Worm (Caenorhabditis elegans) whole organism, midembryonic: ENCODE data around the gene Y46G5A.22.

Experiments used
- T22C8.4 ChIP-seq: fragments of 200-800 bp; sonication (Bioruptor generic); IDR thresholded peaks from 2 replicates; pipeline ENCODE4 v1.3.6; 2022; ENCODE audit warnings: missing genetic modification characterization, missing compliant biosample characterization
- cog-1 ChIP-seq: sonication (generic microtip); optimal IDR thresholded peaks from 2 replicates; lab custom pipeline; 2016; ENCODE audit warnings: missing genetic modification characterization, missing compliant biosample characterization
- flt-1 ChIP-seq: fragments of 200-800 bp; sonication (Bioruptor generic); IDR thresholded peaks from 2 replicates; pipeline ENCODE4 v1.3.6; 2022; ENCODE audit warnings: missing genetic modification characterization, missing compliant biosample characterization
- klf-2 ChIP-seq: fragments of 200-800 bp; sonication (Bioruptor generic); conservative IDR thresholded peaks from 2 replicates; pipeline ENCODE4 v1.3.6; 2022; ENCODE audit warnings: missing genetic modification reagents, missing genetic modification characterization, missing compliant biosample characterization
- med-1 ChIP-seq: sonication (generic microtip); optimal IDR thresholded peaks from 2 replicates; lab custom pipeline; 2017; ENCODE audit warnings: missing genetic modification characterization, mild to moderate bottlenecking, missing compliant biosample characterization, antibody characterized with exemption, missing genetic modification reagents; ENCODE audit not compliant: insufficient read depth
- ref-1 ChIP-seq: fragments of 200-800 bp; sonication (Bioruptor generic); conservative IDR thresholded peaks from 2 replicates; pipeline ENCODE4 v1.3.6; 2022; ENCODE audit warnings: missing genetic modification reagents, missing genetic modification characterization, missing compliant biosample characterization
- ztf-23 ChIP-seq: fragments of 200-800 bp; sonication (Bioruptor generic); IDR thresholded peaks from 2 replicates; pipeline ENCODE4 v1.3.6; 2022; ENCODE audit warnings: missing genetic modification reagents, missing genetic modification characterization, missing compliant biosample characterization

DNA sequence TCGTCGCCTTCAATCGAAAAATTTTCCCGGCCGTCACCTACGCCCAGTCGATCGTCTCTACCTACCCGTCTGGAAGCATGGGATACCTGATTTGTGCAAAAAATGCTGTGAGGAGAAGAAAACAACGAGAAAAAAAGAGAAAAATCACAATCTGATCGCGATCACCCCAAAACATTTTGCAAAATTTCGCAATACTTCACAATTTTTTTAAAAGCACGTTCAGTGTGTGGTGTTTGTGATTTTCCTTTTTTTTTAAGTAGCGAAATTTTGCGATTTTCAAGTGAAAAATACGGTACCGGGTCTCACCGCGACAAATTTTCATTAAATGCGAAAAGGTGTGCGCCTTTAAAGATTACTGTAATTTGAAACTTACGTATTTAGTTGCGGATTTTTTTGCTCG is 8.7 kb downstream of the Y46G5A.22 start:
- TF ChIP-seq klf-2 (GFP tag; lab: Robert Waterston, UW) (no peak), ref-1 (no peak), flt-1 (no peak), med-1 (GFP tag; lab: Kevin White, UChicago) (no peak), cog-1 (tag; lab: Kevin White, UChicago) (no peak), T22C8.4 (GFP tag; lab: Robert Waterston, UW) (no peak), ztf-23 (GFP tag; lab: Robert Waterston, UW) (no peak)
